Fruit fly (Drosophila melanogaster) Kc167 (cell line): ENCODE data around the gene anchor.

Experiments
- h ChIP-seq: fragments of >200 bp; optimal IDR thresholded peaks from 3 replicates; lab custom pipeline; 2018; ENCODE audit warnings: missing external identifiers
- psq ChIP-seq: fragments of >200 bp; optimal IDR thresholded peaks from 2 replicates; lab custom pipeline; 2017; ENCODE audit warnings: missing external identifiers
- ttk ChIP-seq: sonication (Bioruptor generic); optimal IDR thresholded peaks from 2 replicates; lab custom pipeline; 2017; ENCODE audit warnings: missing external identifiers

DNA sequence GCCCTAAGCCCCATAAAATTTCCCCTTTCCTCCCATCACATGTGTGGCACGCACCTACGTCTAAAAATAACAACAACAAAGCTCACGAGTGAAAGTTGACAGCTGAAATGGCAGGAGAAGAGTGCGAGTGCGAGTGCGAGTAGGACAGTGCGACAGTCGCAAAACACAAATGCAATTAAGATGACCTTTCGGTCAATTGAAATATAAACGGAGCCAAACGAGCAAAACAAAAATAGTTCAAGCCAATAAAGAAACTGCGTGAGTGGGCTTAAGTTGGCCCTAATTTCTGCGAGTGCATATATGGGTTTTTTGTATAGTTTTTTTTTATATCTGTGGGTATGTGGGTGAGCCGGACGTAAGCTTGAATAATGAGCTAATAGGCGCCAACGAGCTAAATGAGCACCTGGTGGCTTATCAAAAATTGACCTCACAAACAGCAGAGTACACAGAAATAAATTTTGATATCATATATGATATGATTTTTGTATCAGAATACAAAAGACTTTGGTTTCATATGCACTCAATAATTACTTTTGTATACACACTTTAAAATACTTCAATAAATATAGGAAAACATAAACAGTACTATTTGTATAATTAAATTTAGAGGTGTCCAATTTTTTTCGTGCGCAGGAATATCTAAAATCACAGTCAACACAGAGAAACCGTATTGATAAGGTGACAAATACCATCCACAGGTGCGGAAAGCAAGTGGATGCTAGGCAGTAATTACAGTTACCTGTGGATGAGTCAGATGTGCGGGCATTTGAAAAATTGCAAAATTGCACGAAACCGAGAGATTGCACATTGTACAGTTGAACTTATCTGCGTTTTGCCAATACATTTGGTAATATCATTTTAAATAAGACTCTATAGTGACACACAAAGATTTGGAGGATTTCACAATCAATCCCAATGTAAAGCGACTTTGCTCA, 30.4 kb downstream of the anchor start:
- TF ChIP-seq psq (lab: Kevin White, UChicago) (no peak), ttk (no peak), h (lab: Kevin White, UChicago) (no peak)
